Worm (Caenorhabditis elegans) whole organism, L3 larva: Measurements from ENCODE around the gene W08F4.12.
"Not testable (repeated sequence)": the region's sequence is repeated elsewhere in the genome, so short reads cannot be mapped to it uniquely, and the experiment has no call there.

Source experiments
- R02D3.7 ChIP-seq: fragments of 150-350 bp; optimal IDR thresholded peaks from 2 replicates; lab custom pipeline; 2014; ENCODE audit warnings: missing biosample characterization, missing genetic modification characterization
- ZK546.5 ChIP-seq: sonication (generic microtip); optimal IDR thresholded peaks from 2 replicates; lab custom pipeline; 2017; ENCODE audit warnings: missing biosample characterization, missing genetic modification characterization
- ceh-16 ChIP-seq: sonication (generic microtip); optimal IDR thresholded peaks from 2 replicates; lab custom pipeline; 2017; ENCODE audit warnings: missing biosample characterization, missing genetic modification characterization
- egl-27 ChIP-seq: sonication (generic microtip); optimal IDR thresholded peaks from 4 replicates; lab custom pipeline; 2017; ENCODE audit warnings: missing biosample characterization, missing genetic modification reagents, missing genetic modification characterization
- egl-5 ChIP-seq: fragments of 150-350 bp; optimal IDR thresholded peaks from 2 replicates; lab custom pipeline; 2017; ENCODE audit warnings: missing biosample characterization, missing genetic modification reagents, missing genetic modification characterization, inconsistent platforms
- elt-1 ChIP-seq: fragments of 150-350 bp; optimal IDR thresholded peaks from 2 replicates; lab custom pipeline; 2014; ENCODE audit warnings: missing biosample characterization, missing genetic modification characterization
- elt-2 ChIP-seq: sonication (generic microtip); optimal IDR thresholded peaks from 2 replicates; lab custom pipeline; 2016; ENCODE audit warnings: missing genetic modification reagents, mild to moderate bottlenecking, missing genetic modification characterization, missing compliant biosample characterization
- elt-3 ChIP-seq, 3 experiments: fragments of 150-350 bp in 1 of 3; sonication (generic microtip) in 2 of 3; optimal IDR thresholded peaks; 2 replicates in 2 of 3; 4 replicates in 1 of 3; lab custom pipeline; 2014 to 2017; ENCODE audit warnings: missing biosample characterization in 3 of 3, missing genetic modification characterization in 3 of 3
- eor-1 ChIP-seq, 2 experiments: fragments of 150-350 bp; optimal IDR thresholded peaks; 2 replicates each; lab custom pipeline; 2014 to 2018; ENCODE audit warnings: missing biosample characterization in 2 of 2, missing genetic modification characterization in 2 of 2
- fkh-10 ChIP-seq: sonication (generic microtip); optimal IDR thresholded peaks from 2 replicates; lab custom pipeline; 2017; ENCODE audit warnings: missing biosample characterization, missing genetic modification reagents, missing genetic modification characterization
- fkh-2 ChIP-seq: fragments of 150-350 bp; optimal IDR thresholded peaks from 2 replicates; lab custom pipeline; 2014; ENCODE audit warnings: missing biosample characterization, missing genetic modification reagents, missing genetic modification characterization
- fos-1 ChIP-seq: fragments of 150-350 bp; optimal IDR thresholded peaks from 2 replicates; lab custom pipeline; 2014; ENCODE audit warnings: missing biosample characterization, missing genetic modification characterization
- hmg-11 ChIP-seq: sonication (generic microtip); optimal IDR thresholded peaks from 2 replicates; lab custom pipeline; 2016; ENCODE audit warnings: missing genetic modification characterization, missing compliant biosample characterization
- jun-1 ChIP-seq: fragments of 150-350 bp; optimal IDR thresholded peaks from 2 replicates; lab custom pipeline; 2014; ENCODE audit warnings: missing biosample characterization, missing genetic modification reagents, missing genetic modification characterization
- lin-15B ChIP-seq: fragments of 150-350 bp; optimal IDR thresholded peaks from 2 replicates; lab custom pipeline; 2014; ENCODE audit warnings: missing biosample characterization, missing genetic modification characterization
- lin-39 ChIP-seq: fragments of 150-350 bp; optimal IDR thresholded peaks from 2 replicates; lab custom pipeline; 2018; ENCODE audit warnings: missing biosample characterization, missing genetic modification reagents, missing genetic modification characterization
- mdl-1 ChIP-seq: fragments of 150-350 bp; optimal IDR thresholded peaks from 2 replicates; lab custom pipeline; 2014; ENCODE audit warnings: missing biosample characterization, missing genetic modification characterization
- nfya-1 ChIP-seq: sonication (generic microtip); optimal IDR thresholded peaks from 2 replicates; lab custom pipeline; 2017; ENCODE audit warnings: missing genetic modification characterization, mild to moderate bottlenecking, missing compliant biosample characterization, antibody characterized with exemption, moderate library complexity; ENCODE audit not compliant: insufficient read depth
- nhr-11 ChIP-seq: fragments of 150-350 bp; optimal IDR thresholded peaks from 2 replicates; lab custom pipeline; 2014; ENCODE audit warnings: missing biosample characterization, missing genetic modification characterization
- nhr-12 ChIP-seq: fragments of 150-350 bp; optimal IDR thresholded peaks from 2 replicates; lab custom pipeline; 2014; ENCODE audit warnings: missing biosample characterization, missing genetic modification characterization
- nhr-237 ChIP-seq: fragments of 150-350 bp; optimal IDR thresholded peaks from 2 replicates; lab custom pipeline; 2014; ENCODE audit warnings: missing biosample characterization, missing genetic modification characterization
- nhr-25 ChIP-seq: sonication (generic microtip); optimal IDR thresholded peaks from 2 replicates; lab custom pipeline; 2017; ENCODE audit warnings: missing biosample characterization, missing genetic modification characterization
- nhr-28 ChIP-seq: fragments of 150-350 bp; optimal IDR thresholded peaks from 2 replicates; lab custom pipeline; 2014; ENCODE audit warnings: missing biosample characterization, missing genetic modification characterization
- nhr-67 ChIP-seq: fragments of 150-350 bp; optimal IDR thresholded peaks from 2 replicates; lab custom pipeline; 2014; ENCODE audit warnings: missing biosample characterization, missing genetic modification characterization
- nhr-76 ChIP-seq: fragments of 150-350 bp; sonication (generic microtip); optimal IDR thresholded peaks from 5 replicates; lab custom pipeline; 2014; ENCODE audit warnings: missing biosample characterization, missing genetic modification characterization
- pha-4 ChIP-seq: fragments of 150-350 bp; optimal IDR thresholded peaks from 2 replicates; lab custom pipeline; 2014; ENCODE audit warnings: missing biosample characterization, missing genetic modification reagents, missing genetic modification characterization
- pqm-1 ChIP-seq: fragments of 150-350 bp; optimal IDR thresholded peaks from 2 replicates; lab custom pipeline; 2017; ENCODE audit warnings: missing biosample characterization, missing genetic modification characterization, inconsistent platforms
- skn-1 ChIP-seq: fragments of 150-350 bp; optimal IDR thresholded peaks from 2 replicates; lab custom pipeline; 2014; ENCODE audit warnings: missing biosample characterization, missing genetic modification characterization
- snpc-4 ChIP-seq: fragments of 150-350 bp; optimal IDR thresholded peaks from 2 replicates; lab custom pipeline; 2014; ENCODE audit warnings: missing biosample characterization, missing genetic modification characterization
- unc-39 ChIP-seq: sonication (generic microtip); optimal IDR thresholded peaks from 4 replicates; lab custom pipeline; 2017; ENCODE audit warnings: missing biosample characterization, missing genetic modification characterization
- unc-62 ChIP-seq: fragments of 150-350 bp; sonication (generic microtip); optimal IDR thresholded peaks from 4 replicates; lab custom pipeline; 2014; ENCODE audit warnings: missing biosample characterization, missing genetic modification reagents, missing genetic modification characterization
- zag-1 ChIP-seq: fragments of 150-350 bp; optimal IDR thresholded peaks from 2 replicates; lab custom pipeline; 2014; ENCODE audit warnings: missing biosample characterization, missing genetic modification characterization
- ztf-11 ChIP-seq: fragments of 150-350 bp; optimal IDR thresholded peaks from 2 replicates; lab custom pipeline; 2014; ENCODE audit warnings: missing biosample characterization, missing genetic modification characterization
- ztf-4 ChIP-seq: fragments of 150-350 bp; optimal IDR thresholded peaks from 2 replicates; lab custom pipeline; 2014; ENCODE audit warnings: missing biosample characterization, missing genetic modification characterization

Gene W08F4.12

ce11 chrII:601305-601704 lies 17.1 kb upstream of the W08F4.12 start:
- TF ChIP-seq zag-1 (tag; lab: Kevin White, UChicago), result no peak
- TF ChIP-seq hmg-11, result peak; percentile 58
- peak; percentile 28 for TF ChIP-seq pqm-1 (tag; lab: Kevin White, UChicago)
- TF ChIP-seq fos-1 (tag; lab: Kevin White, UChicago), result no peak
- no peak for TF ChIP-seq nhr-76
- peak; percentile 15 for TF ChIP-seq mdl-1 (tag; lab: Kevin White, UChicago)
- TF ChIP-seq nhr-237 (tag; lab: Kevin White, UChicago), result no peak
- TF ChIP-seq unc-62 (GFP tag; lab: Kevin White, UChicago), result no peak
- TF ChIP-seq pha-4, result peak; percentile 92
- TF ChIP-seq nhr-11 (tag; lab: Kevin White, UChicago), result no peak
- peak; percentile 29 for TF ChIP-seq skn-1 (tag; lab: Kevin White, UChicago)
- TF ChIP-seq nfya-1 (tag; lab: Kevin White, UChicago), result peak; percentile 63
- TF ChIP-seq elt-2 (tag; lab: Kevin White, UChicago), result peak; percentile 23
- peak; percentile 28 for TF ChIP-seq egl-5
- peak; percentile 63 for TF ChIP-seq lin-39 (tag; lab: Kevin White, UChicago)
- TF ChIP-seq lin-15B (tag; lab: Kevin White, UChicago), result no peak
- no peak for TF ChIP-seq elt-1 (tag; lab: Kevin White, UChicago)

ce11 chrII:596702-597101 lies 12.5 kb upstream of the W08F4.12 start:
- TF ChIP-seq ztf-11 (tag; lab: Kevin White, UChicago) (no peak), skn-1 (tag; lab: Kevin White, UChicago) (no peak), zag-1 (tag; lab: Kevin White, UChicago) (no peak), fos-1 (tag; lab: Kevin White, UChicago) (no peak), ZK546.5 (tag; lab: Kevin White, UChicago) (no peak), lin-15B (tag; lab: Kevin White, UChicago) (no peak), pqm-1 (tag; lab: Kevin White, UChicago) (no peak), nhr-28 (no peak), lin-39 (tag; lab: Kevin White, UChicago) (no peak), nhr-237 (tag; lab: Kevin White, UChicago) (no peak), nhr-12 (tag; lab: Kevin White, UChicago) (no peak), egl-27 (tag; lab: Kevin White, UChicago) (no peak), elt-3 (tag; optimal IDR thresholded peaks at IDR 0.05; lab: Kevin White, UChicago) (no peak), unc-39 (tag; lab: Kevin White, UChicago) (no peak), elt-1 (tag; lab: Kevin White, UChicago) (no peak)

DNA sequence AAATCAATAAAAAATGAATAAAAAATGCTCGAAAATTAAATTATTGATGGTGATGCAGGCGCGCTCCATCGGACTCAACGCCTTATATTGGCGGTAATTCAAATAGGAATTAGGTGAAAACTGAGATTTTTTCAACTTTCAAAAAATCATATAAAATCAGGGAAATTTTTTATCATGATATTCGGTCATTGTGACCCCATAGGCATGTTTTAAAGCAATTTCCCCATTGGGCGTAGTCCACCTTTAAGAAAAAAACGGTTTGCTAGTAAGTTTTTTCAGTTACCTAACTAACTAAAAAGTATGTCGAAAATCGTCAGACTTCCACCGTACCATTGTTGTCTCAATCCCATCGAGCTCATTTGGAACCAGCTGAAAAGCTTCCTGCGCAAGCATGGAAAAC lies 9.0 kb upstream of the W08F4.12 start, which contains the start of gene W08F4.1:
W08F4.1 (plus strand) TSS at position 301 of the 400 bp plus-strand sequence.
- not testable (repeated sequence) for TF ChIP-seq nhr-11 (tag; lab: Kevin White, UChicago); egl-5; fkh-10 (GFP tag; lab: Kevin White, UChicago)

DNA sequence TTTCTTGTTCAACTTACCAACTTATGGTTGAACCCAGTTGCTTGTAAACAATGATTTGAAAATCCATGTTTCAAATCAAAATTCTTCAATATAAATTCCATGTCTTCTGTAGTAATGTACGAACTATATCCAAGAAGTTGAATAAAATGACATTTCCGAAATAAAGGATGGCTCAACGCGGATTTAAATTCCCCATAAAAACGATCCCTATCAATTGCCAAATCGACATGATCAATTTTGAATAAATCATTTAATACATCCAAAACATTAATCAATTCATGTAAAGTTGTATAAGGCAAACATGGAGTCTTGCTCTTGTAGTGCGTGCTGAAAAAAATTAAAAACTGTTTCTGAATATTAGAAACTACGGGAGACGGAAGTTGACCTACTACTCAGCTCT lies 6.9 kb upstream of the W08F4.12 start, which contains the start of gene W08F4.10:
W08F4.10 (minus strand) TSS at position 101 of the 400 bp plus-strand sequence.
- TF ChIP-seq zag-1 (tag; lab: Kevin White, UChicago) (no peak), nhr-25 (tag; lab: Kevin White, UChicago) (no peak), fkh-2 (tag; lab: Kevin White, UChicago) (no peak), ZK546.5 (tag; lab: Kevin White, UChicago) (no peak), ceh-16 (tag; lab: Kevin White, UChicago) (no peak), elt-3 (tag; optimal IDR thresholded peaks at IDR 0.05; lab: Kevin White, UChicago) (no peak), R02D3.7 (tag; lab: Kevin White, UChicago) (no peak), elt-2 (tag; lab: Kevin White, UChicago) (no peak), snpc-4 (no peak), jun-1 (tag; lab: Kevin White, UChicago) (no peak), nhr-67 (tag; lab: Kevin White, UChicago) (no peak), nhr-12 (tag; lab: Kevin White, UChicago) (no peak), ztf-4 (tag; lab: Kevin White, UChicago) (no peak), nhr-28 (no peak), nhr-237 (tag; lab: Kevin White, UChicago) (no peak)

ce11 chrII:587533-587932 lies 3.3 kb upstream of the W08F4.12 start, which contains the start of gene fbxb-34:
fbxb-34 (plus strand) TSS chrII:587833.
- TF ChIP-seq unc-39 (tag; lab: Kevin White, UChicago), result no peak
- no peak for TF ChIP-seq ztf-11 (tag; lab: Kevin White, UChicago)
- TF ChIP-seq fkh-10 (GFP tag; lab: Kevin White, UChicago), result no peak
- no peak for TF ChIP-seq nhr-12 (tag; lab: Kevin White, UChicago)
- no peak for TF ChIP-seq lin-39 (tag; lab: Kevin White, UChicago)
- TF ChIP-seq eor-1 (tag; optimal IDR thresholded peaks at IDR 0.05; lab: Kevin White, UChicago), result no peak
- no peak for TF ChIP-seq nhr-76
- TF ChIP-seq egl-5, result no peak
- no peak for TF ChIP-seq nhr-11 (tag; lab: Kevin White, UChicago)
- TF ChIP-seq egl-27 (tag; lab: Kevin White, UChicago), result no peak
- TF ChIP-seq, all 47 proteins: peak for 0
